Worm (Caenorhabditis elegans): ENCODE results near the gene nep-25.

ce11 chrII:5828486-5828885 is 13.6 kb upstream of the nep-25 start, which contains the start of gene ZK1248.11:
- TF ChIP-seq mdl-1 (tag; optimal IDR thresholded peaks at IDR 0.05) (no peak), ama-1 (optimal IDR thresholded peaks at IDR 0.05) (no peak), unc-62 (GFP tag; optimal IDR thresholded peaks at IDR 0.05) (no peak), elt-1 (tag; optimal IDR thresholded peaks at IDR 0.05) (no peak), ceh-28 (tag; optimal IDR thresholded peaks at IDR 0.05) (no peak)
